Worm (Caenorhabditis elegans) whole organism, L1 larva: Measurements from ENCODE around the gene K07F5.7.
"Not testable (repeated sequence)": the region's sequence is repeated elsewhere in the genome, so short reads cannot be mapped to it uniquely, and the experiment has no call there.

Experiments used
- egl-13 ChIP-seq: sonication (generic microtip); optimal IDR thresholded peaks from 2 replicates; lab custom pipeline; 2016; ENCODE audit warnings: missing genotype, missing genetic modification reagents, missing genetic modification characterization, missing compliant biosample characterization
- egl-27 ChIP-seq, 2 experiments: fragments of 150-350 bp in 1 of 2; sonication (generic microtip); optimal IDR thresholded peaks; 3 replicates each; lab custom pipeline; 2017 to 2018; ENCODE audit warnings: missing biosample characterization in 2 of 2, missing genetic modification characterization in 2 of 2, missing genetic modification reagents in 2 of 2
- fkh-10 ChIP-seq: sonication (generic microtip); optimal IDR thresholded peaks from 2 replicates; lab custom pipeline; 2017; ENCODE audit warnings: missing biosample characterization, missing genetic modification reagents, missing genetic modification characterization
- isw-1 ChIP-seq: fragments of 200-800 bp; sonication (Bioruptor generic); IDR thresholded peaks from 2 replicates; pipeline ENCODE4 v1.3.6; 2022; ENCODE audit warnings: missing genetic modification characterization, missing compliant biosample characterization
- lin-13 ChIP-seq: fragments of 150-350 bp; optimal IDR thresholded peaks from 2 replicates; lab custom pipeline; 2014; ENCODE audit warnings: missing biosample characterization, missing genetic modification reagents, missing genetic modification characterization
- mdl-1 ChIP-seq, 2 experiments: fragments of 150-350 bp; optimal IDR thresholded peaks; 2 replicates each; lab custom pipeline; 2014 to 2017; ENCODE audit warnings: missing biosample characterization in 2 of 2, missing genetic modification characterization in 2 of 2, inconsistent platforms in 1 of 2
- nhr-90 ChIP-seq: sonication (generic microtip); optimal IDR thresholded peaks from 2 replicates; lab custom pipeline; 2016; ENCODE audit warnings: mild to moderate bottlenecking, missing genetic modification characterization, missing compliant biosample characterization; ENCODE audit not compliant: poor library complexity
- snpc-4 ChIP-seq: fragments of 150-350 bp; optimal IDR thresholded peaks from 2 replicates; lab custom pipeline; 2014; ENCODE audit warnings: missing biosample characterization, missing genetic modification characterization
- tbx-2 ChIP-seq: sonication (generic microtip); optimal IDR thresholded peaks from 2 replicates; lab custom pipeline; 2016; ENCODE audit warnings: missing genetic modification characterization, missing compliant biosample characterization
- unc-62 ChIP-seq: fragments of 150-350 bp; optimal IDR thresholded peaks from 2 replicates; lab custom pipeline; 2014; ENCODE audit warnings: missing biosample characterization, missing genetic modification reagents, missing genetic modification characterization

DNA sequence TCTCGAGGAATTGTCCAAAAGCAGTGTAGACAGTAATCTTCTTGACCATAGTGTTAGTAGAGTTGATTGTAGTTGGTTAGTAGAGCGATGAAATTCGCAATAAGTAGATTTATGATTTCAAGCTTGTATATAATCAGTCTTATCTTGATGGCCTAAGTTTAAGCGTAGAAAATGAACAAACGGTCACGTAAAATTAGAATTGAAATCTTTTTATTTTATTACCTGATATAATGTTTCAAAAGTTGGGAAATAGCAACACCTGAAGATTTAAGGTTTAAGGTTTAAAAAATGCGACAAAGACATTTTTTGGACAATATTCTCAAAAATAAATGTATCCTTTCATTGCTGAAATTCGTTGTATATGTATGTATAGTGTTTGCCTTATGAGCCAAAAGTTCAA is 45.7 kb upstream of the K07F5.7 start, which contains the start of gene sss-1:
- not testable (repeated sequence) for TF ChIP-seq egl-13; mdl-1 (tag; optimal IDR thresholded peaks at IDR 0.05; lab: Kevin White, UChicago); lin-13 (GFP tag; lab: Kevin White, UChicago); nhr-90 (tag; lab: Kevin White, UChicago); tbx-2 (tag; lab: Kevin White, UChicago); unc-62; egl-27 (tag; optimal IDR thresholded peaks at IDR 0.05; lab: Kevin White, UChicago); snpc-4 (tag; lab: Kevin White, UChicago); isw-1; fkh-10
